Worm (Caenorhabditis elegans): ENCODE results near the gene T04A8.8.

DNA sequence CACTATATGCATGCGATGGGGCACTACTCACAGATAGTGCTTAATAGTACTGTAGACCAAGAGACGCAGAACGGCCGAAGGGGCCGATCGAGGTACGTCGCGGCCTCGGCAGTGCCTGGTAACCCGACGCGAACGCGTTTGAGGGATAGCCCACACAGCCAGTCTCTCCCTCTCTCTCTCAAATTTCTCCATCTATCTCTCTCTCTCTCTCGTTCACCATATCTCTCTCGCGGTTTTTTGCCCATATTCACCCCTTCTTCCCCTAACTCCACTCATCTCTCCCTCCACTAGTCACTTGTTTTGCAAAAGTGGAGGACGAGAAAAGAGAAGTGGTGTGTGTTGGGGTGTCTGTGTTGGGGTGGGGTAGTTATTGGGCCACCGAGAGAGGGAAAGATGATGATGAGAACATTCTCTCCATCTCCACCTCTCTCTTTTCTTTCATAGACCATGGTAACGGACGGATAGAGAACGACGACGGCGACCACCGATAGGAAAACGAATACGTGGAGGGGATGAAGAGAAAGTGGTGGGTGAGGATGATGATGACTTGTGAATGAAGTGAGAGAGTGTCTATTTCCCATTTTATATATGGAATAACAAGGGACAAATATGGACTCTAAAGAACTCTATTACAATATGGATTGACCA lies 26.9 kb upstream of the T04A8.8 start:
- TF ChIP-seq him-1 (tag; optimal IDR thresholded peaks at IDR 0.05), result peak; percentile 8
- no peak for TF ChIP-seq dao-5 (tag; optimal IDR thresholded peaks at IDR 0.05)
- no peak for TF ChIP-seq W03F9.2 (tag; optimal IDR thresholded peaks at IDR 0.05)
